Worm (Caenorhabditis elegans): Measurements from ENCODE around the gene C03B1.17.

- TF ChIP-seq ztf-4 (tag; optimal IDR thresholded peaks at IDR 0.05) = no peak
- no peak for TF ChIP-seq gmeb-1 (tag; optimal IDR thresholded peaks at IDR 0.05)
- TF ChIP-seq ama-1 (optimal IDR thresholded peaks at IDR 0.05) = no peak
- TF ChIP-seq ceh-16 (tag; optimal IDR thresholded peaks at IDR 0.05) = peak; percentile 80
- TF ChIP-seq C34F6.9 (tag; optimal IDR thresholded peaks at IDR 0.05) = no peak
- no peak for TF ChIP-seq skn-1 (tag; optimal IDR thresholded peaks at IDR 0.05)
- no peak for TF ChIP-seq mbf-1 (tag; optimal IDR thresholded peaks at IDR 0.05)
- TF ChIP-seq ceh-82 (tag; optimal IDR thresholded peaks at IDR 0.05) = no peak
- TF ChIP-seq nhr-77 (tag; optimal IDR thresholded peaks at IDR 0.05) = no peak
Measured at ce11 chrX:6382930-6383329, 9.5 kb downstream of the C03B1.17 start.
